Worm (Caenorhabditis elegans): ENCODE measurements around the gene F52H3.6.

- TF ChIP-seq nhr-12 (tag; optimal IDR thresholded peaks at IDR 0.05) (no peak), ceh-82 (tag; optimal IDR thresholded peaks at IDR 0.05) (no peak), fos-1 (tag; optimal IDR thresholded peaks at IDR 0.05) (no peak), zag-1 (tag; optimal IDR thresholded peaks at IDR 0.05) (no peak), unc-62 (GFP tag; optimal IDR thresholded peaks at IDR 0.05) (no peak)
Observed at ce11 chrII:10010914-10011313, 17.3 kb downstream of the F52H3.6 start.

Data from whole organism, L2 larva.